Worm (Caenorhabditis elegans) whole organism, L4/young adult: ENCODE data around the gene scl-1.

Source experiments
- W03F9.2 ChIP-seq: fragments of 150-350 bp; optimal IDR thresholded peaks from 2 replicates; lab custom pipeline; 2014; ENCODE audit warnings: missing biosample characterization, missing genetic modification characterization
- him-1 ChIP-seq: sonication (generic microtip); optimal IDR thresholded peaks from 2 replicates; lab custom pipeline; 2016; ENCODE audit warnings: missing genotype, missing genetic modification reagents, missing genetic modification characterization, missing compliant biosample characterization

DNA sequence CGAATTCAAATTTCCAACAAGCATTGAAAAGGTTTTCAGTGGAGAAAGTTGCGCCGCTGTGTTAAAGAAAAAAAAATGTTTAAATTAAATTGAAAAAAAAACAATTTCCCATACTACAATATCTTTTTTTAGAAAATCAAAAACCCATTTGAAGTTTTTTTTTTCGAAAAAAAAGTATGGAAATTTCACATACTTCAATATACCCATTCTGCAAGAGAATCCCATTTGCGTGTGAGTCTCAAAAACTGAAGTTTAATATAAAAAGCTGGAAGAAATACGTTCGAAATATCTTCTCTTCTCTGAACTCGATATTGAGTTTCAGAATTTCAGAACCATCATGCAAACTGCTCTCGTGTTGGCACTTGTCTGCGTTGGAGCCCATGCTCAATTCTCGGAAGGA lies 14.0 kb downstream of the scl-1 start, which contains the start of gene scl-7:
- TF ChIP-seq him-1 (tag; lab: Kevin White, UChicago), result no peak
- TF ChIP-seq W03F9.2 (tag; lab: Kevin White, UChicago), result no peak
